Fruit fly (Drosophila melanogaster): ENCODE results near the gene CG10616.
A peak's percentile ranks its signal among the peaks of the same experiment; 100 is the strongest.

Gene CG10616

dm6 chr3L:12444040-12444439 is 27.5 kb upstream of the CG10616 start (continued):
- no peak for TF ChIP-seq CG9437 (GFP tag; optimal IDR thresholded peaks at IDR 0.05)
- TF ChIP-seq CG3163 (GFP tag; optimal IDR thresholded peaks at IDR 0.05): no peak
- TF ChIP-seq CG13296 (GFP tag; optimal IDR thresholded peaks at IDR 0.05): no peak
- TF ChIP-seq gcm (GFP tag; optimal IDR thresholded peaks at IDR 0.05): no peak
- no peak for TF ChIP-seq Drgx (GFP tag; IDR thresholded peaks at IDR 0.05)
- no peak for TF ChIP-seq CG4854 (GFP tag; optimal IDR thresholded peaks at IDR 0.05)
- TF ChIP-seq lab (GFP tag; optimal IDR thresholded peaks at IDR 0.05): no peak
- TF ChIP-seq stc (GFP tag; IDR thresholded peaks at IDR 0.05): no peak
- peak in 1 of 3 experiments; percentile 66 for TF ChIP-seq lola (GFP tag; optimal IDR thresholded peaks at IDR 0.05)
- TF ChIP-seq CG10147 (GFP tag; optimal IDR thresholded peaks at IDR 0.05): no peak
- TF ChIP-seq Ada2b (GFP tag; IDR thresholded peaks at IDR 0.05): no peak
- no peak for TF ChIP-seq gro (GFP tag; optimal IDR thresholded peaks at IDR 0.05)
- no peak for TF ChIP-seq tio (GFP tag; optimal IDR thresholded peaks at IDR 0.05)
- TF ChIP-seq sima (GFP tag; optimal IDR thresholded peaks at IDR 0.05): no peak
- TF ChIP-seq Eip74EF (GFP tag; optimal IDR thresholded peaks at IDR 0.05): no peak
- TF ChIP-seq Bdp1 (GFP tag; optimal IDR thresholded peaks at IDR 0.05): no peak
- TF ChIP-seq CG8944 (GFP tag; optimal IDR thresholded peaks at IDR 0.05): no peak
- TF ChIP-seq D19A (tag; optimal IDR thresholded peaks at IDR 0.05): peak; percentile 15
- no peak for TF ChIP-seq amos (GFP tag; IDR thresholded peaks at IDR 0.05; ENCODE audit: partially characterized antibody)
- no peak for TF ChIP-seq slp2 (GFP tag; optimal IDR thresholded peaks at IDR 0.05)
- TF ChIP-seq Hsf (GFP tag; optimal IDR thresholded peaks at IDR 0.05): no peak
- no peak for TF ChIP-seq CG10654 (GFP tag; optimal IDR thresholded peaks at IDR 0.05)
- TF ChIP-seq org-1 (GFP tag; optimal IDR thresholded peaks at IDR 0.05): no peak
- TF ChIP-seq sqz (GFP tag; optimal IDR thresholded peaks at IDR 0.05): no peak
- TF ChIP-seq run (tag; optimal IDR thresholded peaks at IDR 0.05): no peak
- TF ChIP-seq da (GFP tag; optimal IDR thresholded peaks at IDR 0.05): no peak
- TF ChIP-seq croc (GFP tag; conservative IDR thresholded peaks at IDR 0.05): no peak
- no peak for TF ChIP-seq prd (optimal IDR thresholded peaks at IDR 0.05)
- 0 out of 3 replicates have a peak, but pooled peaks have one; percentile 13 for TF ChIP-seq prd (GFP tag; IDR thresholded peaks at IDR 0.05)
- TF ChIP-seq Aef1 (GFP tag; IDR thresholded peaks at IDR 0.05): no peak
- no peak for TF ChIP-seq CG1602 (GFP tag; optimal IDR thresholded peaks at IDR 0.05)
- no peak for TF ChIP-seq CG17568 (GFP tag; optimal IDR thresholded peaks at IDR 0.05)
- TF ChIP-seq unpg (GFP tag; optimal IDR thresholded peaks at IDR 0.05): no peak
- peak; percentile 33 for TF ChIP-seq nmo (GFP tag; optimal IDR thresholded peaks at IDR 0.05)
- TF ChIP-seq CG12299 (tag; optimal IDR thresholded peaks at IDR 0.05): no peak
- no peak for TF ChIP-seq tna (GFP tag; IDR thresholded peaks at IDR 0.05; ENCODE audit: partially characterized antibody)
- no peak for TF ChIP-seq CG2202 (tag; optimal IDR thresholded peaks at IDR 0.05)
- TF ChIP-seq sc (optimal IDR thresholded peaks at IDR 0.05): no peak
- no peak for TF ChIP-seq sc (GFP tag; optimal IDR thresholded peaks at IDR 0.05)
- TF ChIP-seq crp (GFP tag; optimal IDR thresholded peaks at IDR 0.05): no peak
- TF ChIP-seq Hr51 (GFP tag; optimal IDR thresholded peaks at IDR 0.05): no peak
- no peak for TF ChIP-seq CG2678 (tag; optimal IDR thresholded peaks at IDR 0.05)
- no peak for TF ChIP-seq corto (GFP tag; optimal IDR thresholded peaks at IDR 0.05)
- no peak for TF ChIP-seq unc-4 (GFP tag; IDR thresholded peaks at IDR 0.05; ENCODE audit: partially characterized antibody)
- peak; percentile 17 for TF ChIP-seq CG12104 (GFP tag; optimal IDR thresholded peaks at IDR 0.05)
- TF ChIP-seq Dref (GFP tag; IDR thresholded peaks at IDR 0.05): no peak
- TF ChIP-seq BtbVII (GFP tag; optimal IDR thresholded peaks at IDR 0.05): no peak
- no peak for TF ChIP-seq Poxn (GFP tag; IDR thresholded peaks at IDR 0.05)
- TF ChIP-seq CG10543 (GFP tag; optimal IDR thresholded peaks at IDR 0.05): no peak
- no peak for TF ChIP-seq HLH3B (GFP tag; IDR thresholded peaks at IDR 0.05)
- no peak for TF ChIP-seq mam (GFP tag; optimal IDR thresholded peaks at IDR 0.05)
